Fruit fly (Drosophila melanogaster) whole organism, adult: ENCODE results near the gene brk.

Experiments used
- CG14711 ChIP-seq: fragments of 200-800 bp; sonication (Bioruptor generic); optimal IDR thresholded peaks from 2 replicates; lab custom pipeline; 2018; ENCODE audit warnings: missing biosample characterization, mild to moderate bottlenecking, missing genetic modification characterization, moderate library complexity
- CG7101 ChIP-seq: fragments of 200-800 bp; sonication (Bioruptor generic); optimal IDR thresholded peaks from 2 replicates; lab custom pipeline; 2018; ENCODE audit warnings: missing biosample characterization, mild to moderate bottlenecking, missing genetic modification characterization, moderate library complexity

DNA sequence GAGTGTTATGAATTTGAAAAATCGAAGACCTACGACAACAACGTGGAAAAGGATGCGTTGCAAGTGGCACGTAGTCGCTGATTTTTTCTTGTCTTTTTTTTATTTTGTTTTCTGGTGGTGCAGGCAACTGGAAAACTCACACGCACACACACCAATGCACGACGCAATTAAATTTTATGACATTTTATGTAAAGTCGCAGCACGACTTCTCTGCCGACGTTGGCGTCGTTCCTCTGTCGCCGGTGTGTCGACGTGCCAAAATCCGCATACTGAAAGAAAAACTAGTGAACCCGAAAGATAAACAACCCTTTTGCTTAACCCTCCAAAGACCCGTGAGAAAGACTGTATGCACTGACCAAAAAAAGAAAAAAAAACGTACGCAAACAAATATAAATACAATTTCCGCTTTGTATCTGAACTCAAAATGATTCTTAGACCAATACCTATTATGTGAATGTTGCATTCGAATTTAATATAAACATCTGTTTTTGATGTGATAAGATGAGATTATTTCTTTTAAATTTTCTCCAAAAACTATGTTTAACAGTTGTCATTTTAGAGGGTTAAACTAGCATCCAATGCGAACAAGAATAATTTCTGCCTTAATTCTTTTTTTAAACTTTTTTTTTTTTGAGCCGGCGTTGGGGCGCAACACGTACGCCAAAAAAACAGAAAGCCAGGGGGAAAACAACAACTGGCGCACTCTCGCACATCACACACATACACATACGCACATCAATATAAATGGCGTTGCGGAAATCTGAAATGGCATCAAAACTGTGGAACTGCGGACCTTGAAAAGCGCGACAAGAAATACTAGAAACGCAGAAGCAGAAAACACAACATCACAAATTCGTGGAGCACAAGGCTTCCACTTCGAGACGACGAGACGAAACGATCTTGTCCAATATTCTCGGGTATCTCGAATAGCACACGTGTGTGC is 26.4 kb downstream of the brk start:
- TF ChIP-seq CG7101 (tag; lab: Kevin White, UChicago): no peak
- no peak for TF ChIP-seq CG14711 (tag; lab: Kevin White, UChicago)
